Fruit fly (Drosophila melanogaster) whole organism, prepupa: ENCODE measurements around the gene CG15308.

Experiments
- Eip78C ChIP-seq: fragments of 200-800 bp; sonication (Bioruptor generic); peaks from one replicate; lab custom pipeline; 2016; ENCODE audit warnings: missing biosample characterization, missing genetic modification characterization
- esn ChIP-seq: fragments of 200-800 bp; sonication (Bioruptor generic); optimal IDR thresholded peaks from 2 replicates; lab custom pipeline; 2016; ENCODE audit warnings: missing biosample characterization, mild to moderate bottlenecking, missing genetic modification characterization, moderate library complexity
- fd85E ChIP-seq: fragments of 200-800 bp; sonication (Bioruptor generic); optimal IDR thresholded peaks from 3 replicates; lab custom pipeline; 2016; ENCODE audit warnings: missing biosample characterization, missing genetic modification characterization

dm6 chrX:10263957-10264248 lies 45.0 kb upstream of the CG15308 start:
- TF ChIP-seq esn (GFP tag; lab: Kevin White, UChicago) (no peak), Eip78C (GFP tag; lab: Kevin White, UChicago) (no peak), fd85E (no peak)
